Fruit fly (Drosophila melanogaster) S2 (cell line): ENCODE data around the gene elav.

Experiments
- CG8478 ChIP-seq: fragments of >200 bp; optimal IDR thresholded peaks from 2 replicates; lab custom pipeline; 2018
- CTCF ChIP-seq, 2 experiments: fragments of >200 bp; optimal IDR thresholded peaks; 2 replicates each; lab custom pipeline; 2018

DNA sequence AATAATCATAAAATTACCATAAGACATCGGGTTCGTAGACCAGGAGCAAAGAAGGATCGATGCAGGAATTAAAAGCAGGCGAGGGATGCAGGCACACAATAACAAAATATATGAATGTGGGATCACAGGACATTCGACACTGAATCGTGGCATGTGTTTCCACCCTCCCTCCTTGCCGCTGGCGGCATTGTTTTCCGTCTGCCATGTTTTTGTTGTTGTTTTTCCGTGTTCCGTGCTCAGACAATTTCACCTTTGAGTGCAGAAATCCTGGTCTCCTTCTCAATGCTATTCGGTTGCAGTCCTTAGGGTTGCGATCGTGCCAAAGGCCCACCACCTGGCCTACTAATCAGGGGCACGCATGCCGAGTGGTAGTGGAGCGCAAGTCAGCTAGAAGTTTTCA, 2.6 kb upstream of the elav start:
- TF ChIP-seq CTCF (optimal IDR thresholded peaks at IDR 0.05; lab: Kevin White, UChicago), result no peak
- TF ChIP-seq CG8478 (lab: Kevin White, UChicago), result no peak
